Worm (Caenorhabditis elegans): ENCODE measurements around the gene srz-104.

- TF ChIP-seq W03F9.2 (tag; optimal IDR thresholded peaks at IDR 0.05), result no peak
- no peak for TF ChIP-seq him-1 (tag; optimal IDR thresholded peaks at IDR 0.05)
- TF ChIP-seq dao-5 (tag; optimal IDR thresholded peaks at IDR 0.05), result no peak
Measured at ce11 chrIV:16329159-16329558, 5.7 kb downstream of the srz-104 start, which contains the start of gene srz-74.

Data from whole organism, L4/young adult.